Fruit fly (Drosophila melanogaster) whole organism, embryonic: ENCODE measurements around the gene CG14410.

ENCODE experiments used
- Bgb ChIP-seq: fragments of 200-800 bp; sonication (Bioruptor generic); IDR thresholded peaks from 2 replicates; pipeline ENCODE4 v1.3.6; 2022; ENCODE audit warnings: missing biosample characterization, missing genetic modification characterization; ENCODE audit not compliant: partially characterized antibody
- CG10979 ChIP-seq: fragments of 200-800 bp; sonication (Bioruptor generic); optimal IDR thresholded peaks from 2 replicates; lab custom pipeline; 2018; ENCODE audit warnings: missing biosample characterization, mild to moderate bottlenecking, missing genetic modification characterization, moderate library complexity
- CG14667 ChIP-seq: fragments of 200-800 bp; sonication (Bioruptor generic); IDR thresholded peaks from 2 replicates; pipeline ENCODE4 v1.3.6; 2022; ENCODE audit warnings: missing biosample characterization, missing genetic modification characterization
- CG15601 ChIP-seq: fragments of 200-800 bp; sonication (Bioruptor generic); optimal IDR thresholded peaks from 3 replicates; lab custom pipeline; 2019; ENCODE audit warnings: missing biosample characterization, mild to moderate bottlenecking, missing genetic modification characterization, moderate library complexity
- CG15696 ChIP-seq: fragments of 200-800 bp; sonication (Bioruptor generic); optimal IDR thresholded peaks from 2 replicates; lab custom pipeline; 2019; ENCODE audit warnings: missing biosample characterization, mild to moderate bottlenecking, missing genetic modification characterization, moderate library complexity
- CG17328 ChIP-seq: fragments of 200-800 bp; sonication (Bioruptor generic); IDR thresholded peaks from 2 replicates; pipeline ENCODE4 v1.3.6; 2022; ENCODE audit warnings: missing biosample characterization, missing genetic modification characterization
- CG17359 ChIP-seq: fragments of 200-800 bp; sonication (Bioruptor generic); optimal IDR thresholded peaks from 3 replicates; lab custom pipeline; 2018; ENCODE audit warnings: missing biosample characterization, mild to moderate bottlenecking, missing genetic modification characterization, moderate library complexity
- CG2712 ChIP-seq: fragments of 200-800 bp; optimal IDR thresholded peaks from 3 replicates; lab custom pipeline; 2019; ENCODE audit warnings: missing biosample characterization, mild to moderate bottlenecking, missing genetic modification characterization, moderate library complexity
- CG3163 ChIP-seq: fragments of 200-800 bp; sonication (Bioruptor generic); optimal IDR thresholded peaks from 3 replicates; lab custom pipeline; 2016; ENCODE audit warnings: missing biosample characterization, missing genetic modification characterization
- CG32767 ChIP-seq: fragments of 200-800 bp; sonication (Bioruptor generic); IDR thresholded peaks from 2 replicates; pipeline ENCODE4 v1.3.6; 2022; ENCODE audit warnings: missing biosample characterization, missing genetic modification characterization
- CG32772 ChIP-seq: fragments of 200-800 bp; sonication (Bioruptor generic); IDR thresholded peaks from 2 replicates; pipeline ENCODE4 v1.3.6; 2022; ENCODE audit warnings: missing biosample characterization, missing genetic modification characterization
- CG34422 ChIP-seq: fragments of 200-800 bp; sonication (Bioruptor generic); IDR thresholded peaks from 3 replicates; pipeline ENCODE4 v1.3.6; 2022; ENCODE audit warnings: missing biosample characterization, missing genetic modification characterization
- CG7372 ChIP-seq: fragments of 200-800 bp; sonication (Bioruptor generic); IDR thresholded peaks from 2 replicates; pipeline ENCODE4 v1.3.6; 2022; ENCODE audit warnings: missing biosample characterization, missing genetic modification characterization
- CG7556 ChIP-seq: fragments of 200-800 bp; sonication (Bioruptor generic); optimal IDR thresholded peaks from 2 replicates; lab custom pipeline; 2017; ENCODE audit warnings: missing biosample characterization, mild to moderate bottlenecking, missing genetic modification characterization
- CG8388 ChIP-seq: fragments of 200-800 bp; sonication (Bioruptor generic); optimal IDR thresholded peaks from 2 replicates; lab custom pipeline; 2019; ENCODE audit warnings: missing biosample characterization, mild to moderate bottlenecking, missing genetic modification characterization, moderate library complexity
- CG8924 ChIP-seq: fragments of 200-800 bp; optimal IDR thresholded peaks from 3 replicates; lab custom pipeline; 2019; ENCODE audit warnings: missing biosample characterization, mild to moderate bottlenecking, missing genetic modification characterization, moderate library complexity
- Dad ChIP-seq: fragments of 200-800 bp; sonication (Bioruptor generic); optimal IDR thresholded peaks from 3 replicates; lab custom pipeline; 2016; ENCODE audit warnings: missing biosample characterization, missing genetic modification characterization
- E2f1 ChIP-seq: fragments of 200-800 bp; sonication (Bioruptor generic); IDR thresholded peaks from 2 replicates; pipeline ENCODE4 v1.3.6; 2022; ENCODE audit warnings: missing biosample characterization, missing genetic modification characterization
- Ets65A ChIP-seq: fragments of 200-800 bp; sonication (Bioruptor generic); peaks from one replicate; lab custom pipeline; 2016; ENCODE audit warnings: missing biosample characterization, missing genetic modification characterization
- Ets97D ChIP-seq: fragments of 200-800 bp; sonication (Bioruptor generic); optimal IDR thresholded peaks from 3 replicates; lab custom pipeline; 2016; ENCODE audit warnings: missing biosample characterization, missing genetic modification characterization
- Fer2 ChIP-seq: fragments of 200-800 bp; sonication (Bioruptor generic); optimal IDR thresholded peaks from 2 replicates; lab custom pipeline; 2018; ENCODE audit warnings: missing biosample characterization, mild to moderate bottlenecking, missing genetic modification characterization, moderate library complexity
- Gsc ChIP-seq: fragments of 200-800 bp; sonication (Bioruptor generic); IDR thresholded peaks from 2 replicates; pipeline ENCODE4 v1.3.6; 2022; ENCODE audit warnings: missing biosample characterization, missing genetic modification characterization
- Hey ChIP-seq: fragments of 200-800 bp; sonication (Bioruptor generic); optimal IDR thresholded peaks from 3 replicates; lab custom pipeline; 2018; ENCODE audit warnings: missing biosample characterization, mild to moderate bottlenecking, missing genetic modification characterization
- Lim3 ChIP-seq: fragments of 200-800 bp; sonication (Bioruptor generic); IDR thresholded peaks from 2 replicates; pipeline ENCODE4 v1.3.6; 2022; ENCODE audit warnings: missing biosample characterization, missing genetic modification characterization
- Oli ChIP-seq: fragments of 200-800 bp; sonication (Bioruptor generic); optimal IDR thresholded peaks from 2 replicates; lab custom pipeline; 2018; ENCODE audit warnings: missing biosample characterization, mild to moderate bottlenecking, missing genetic modification characterization, moderate library complexity
- PHDP ChIP-seq: fragments of 200-800 bp; sonication (Bioruptor generic); optimal IDR thresholded peaks from 3 replicates; lab custom pipeline; 2018; ENCODE audit warnings: missing biosample characterization, mild to moderate bottlenecking, missing genetic modification characterization, moderate library complexity
- Rfx ChIP-seq: fragments of 200-800 bp; sonication (Bioruptor generic); IDR thresholded peaks from 2 replicates; pipeline ENCODE4 v1.3.6; 2022; ENCODE audit warnings: missing biosample characterization, missing genetic modification characterization
- Six4 ChIP-seq: fragments of 200-800 bp; sonication (Bioruptor generic); optimal IDR thresholded peaks from 2 replicates; lab custom pipeline; 2016; ENCODE audit warnings: missing biosample characterization, missing genetic modification characterization
- Spps ChIP-seq: fragments of 200-800 bp; sonication (Bioruptor generic); optimal IDR thresholded peaks from 2 replicates; lab custom pipeline; 2018; ENCODE audit warnings: missing biosample characterization, mild to moderate bottlenecking, missing genetic modification characterization
- Xbp1 ChIP-seq: fragments of 200-800 bp; sonication (Bioruptor generic); optimal IDR thresholded peaks from 3 replicates; lab custom pipeline; 2016; ENCODE audit warnings: missing biosample characterization, mild to moderate bottlenecking, missing genetic modification characterization
- Xrp1 ChIP-seq: fragments of 200-800 bp; sonication (Bioruptor generic); IDR thresholded peaks from 2 replicates; pipeline ENCODE4 v1.3.6; 2022; ENCODE audit warnings: missing biosample characterization, missing genetic modification characterization
- ab ChIP-seq: fragments of 200-800 bp; sonication (Bioruptor generic); optimal IDR thresholded peaks from 2 replicates; lab custom pipeline; 2016; ENCODE audit warnings: missing biosample characterization, missing genetic modification characterization
- ap ChIP-seq: fragments of 200-800 bp; sonication (Bioruptor generic); IDR thresholded peaks from 2 replicates; pipeline ENCODE4 v1.3.6; 2022; ENCODE audit warnings: missing biosample characterization, missing genetic modification characterization
- caup ChIP-seq: fragments of 200-800 bp; sonication (Bioruptor generic); optimal IDR thresholded peaks from 3 replicates; lab custom pipeline; 2017; ENCODE audit warnings: missing biosample characterization, mild to moderate bottlenecking, missing genetic modification characterization, moderate library complexity; ENCODE audit not compliant: severe bottlenecking
- ci ChIP-seq: fragments of 200-800 bp; sonication (Bioruptor generic); IDR thresholded peaks from 3 replicates; pipeline ENCODE4 v1.3.6; 2022; ENCODE audit warnings: missing biosample characterization, missing genetic modification characterization
- cwo ChIP-seq: fragments of 200-800 bp; sonication (Bioruptor generic); optimal IDR thresholded peaks from 3 replicates; lab custom pipeline; 2017; ENCODE audit warnings: missing biosample characterization, missing genetic modification characterization, mild to moderate bottlenecking, moderate library complexity, missing genetic modification reagents
- esg ChIP-seq: fragments of 200-800 bp; sonication (Bioruptor generic); conservative IDR thresholded peaks from 2 replicates; pipeline ENCODE4 v1.3.6; 2022; ENCODE audit warnings: missing biosample characterization, missing genetic modification characterization
- gce ChIP-seq: fragments of 200-800 bp; sonication (Bioruptor generic); IDR thresholded peaks from 3 replicates; pipeline ENCODE4 v1.3.6; 2022; ENCODE audit warnings: missing biosample characterization, missing genetic modification characterization
- gcm ChIP-seq: fragments of 200-800 bp; sonication (Bioruptor generic); optimal IDR thresholded peaks from 2 replicates; lab custom pipeline; 2019; ENCODE audit warnings: missing biosample characterization, mild to moderate bottlenecking, missing genetic modification characterization, moderate library complexity
- gem ChIP-seq: fragments of 200-800 bp; sonication (Bioruptor generic); optimal IDR thresholded peaks from 2 replicates; lab custom pipeline; 2019; ENCODE audit warnings: missing biosample characterization, mild to moderate bottlenecking, missing genetic modification characterization, moderate library complexity
- maf-S ChIP-seq: fragments of 200-800 bp; sonication (Bioruptor generic); optimal IDR thresholded peaks from 2 replicates; lab custom pipeline; 2016; ENCODE audit warnings: missing biosample characterization, missing genetic modification characterization
- nom ChIP-seq: fragments of 200-800 bp; sonication (Bioruptor generic); optimal IDR thresholded peaks from 2 replicates; lab custom pipeline; 2017; ENCODE audit warnings: missing biosample characterization, missing genetic modification characterization, mild to moderate bottlenecking, moderate library complexity, missing genetic modification reagents
- odd ChIP-seq: fragments of 200-800 bp; sonication (Bioruptor generic); optimal IDR thresholded peaks from 2 replicates; lab custom pipeline; 2017; ENCODE audit warnings: missing biosample characterization, mild to moderate bottlenecking, missing genetic modification characterization
- pita ChIP-seq: fragments of 200-800 bp; sonication (Bioruptor generic); optimal IDR thresholded peaks from 2 replicates; lab custom pipeline; 2017; ENCODE audit warnings: missing biosample characterization, mild to moderate bottlenecking, missing genetic modification characterization
- pros ChIP-seq: fragments of 200-800 bp; sonication (Bioruptor generic); optimal IDR thresholded peaks from 3 replicates; lab custom pipeline; 2019; ENCODE audit warnings: missing biosample characterization, mild to moderate bottlenecking, missing genetic modification characterization, moderate library complexity
- ranshi ChIP-seq: fragments of 200-800 bp; sonication (Bioruptor generic); IDR thresholded peaks from 2 replicates; pipeline ENCODE4 v1.3.6; 2022; ENCODE audit warnings: missing biosample characterization, missing genetic modification characterization
- sens-2 ChIP-seq: fragments of 200-800 bp; sonication (Bioruptor generic); IDR thresholded peaks from 2 replicates; pipeline ENCODE4 v1.3.6; 2022; ENCODE audit warnings: missing biosample characterization, missing genetic modification characterization
- slbo ChIP-seq: fragments of 200-800 bp; sonication (Bioruptor generic); IDR thresholded peaks from 2 replicates; pipeline ENCODE4 v1.3.6; 2022; ENCODE audit warnings: missing biosample characterization, missing genetic modification characterization
- so ChIP-seq: fragments of 200-800 bp; sonication (Bioruptor generic); IDR thresholded peaks from 3 replicates; pipeline ENCODE4 v1.3.6; 2022; ENCODE audit warnings: missing biosample characterization, missing genetic modification characterization
- tup ChIP-seq: fragments of 200-800 bp; sonication (Bioruptor generic); optimal IDR thresholded peaks from 2 replicates; lab custom pipeline; 2016; ENCODE audit warnings: missing biosample characterization, mild to moderate bottlenecking, missing genetic modification characterization, moderate library complexity
- usp ChIP-seq: fragments of >200 bp; optimal IDR thresholded peaks from 2 replicates; lab custom pipeline; 2017; ENCODE audit warnings: missing biosample characterization, missing genetic modification characterization

CG14410 gene

DNA sequence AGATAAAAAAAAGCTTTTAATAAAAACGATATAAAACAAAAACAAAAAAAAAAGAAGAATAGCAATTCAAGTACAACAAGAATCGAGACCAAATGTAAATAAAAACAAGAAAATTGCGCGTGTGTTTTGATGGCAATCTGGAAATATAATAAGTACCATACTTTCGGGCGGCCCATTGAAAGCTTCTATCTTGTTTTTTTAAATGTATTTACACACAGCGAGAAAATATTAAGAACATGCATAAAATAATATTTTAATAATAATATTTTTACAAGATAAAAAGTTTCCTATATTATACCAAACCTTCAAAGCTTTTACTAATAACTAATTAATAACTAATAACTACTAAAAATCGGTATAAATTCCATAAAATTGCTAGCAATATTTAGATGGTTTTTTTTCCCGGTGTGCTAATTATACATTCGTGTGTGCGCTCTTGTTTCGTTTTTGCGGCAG, 3.9 kb downstream of the CG14410 start (continued):
- TF ChIP-seq CG8924 (tag; lab: Kevin White, UChicago): peak; percentile 35
- TF ChIP-seq CG7372 (GFP tag; lab: Robert Waterston, UW): no peak
- TF ChIP-seq Gsc (GFP tag; lab: Robert Waterston, UW): no peak
- TF ChIP-seq CG32772 (GFP tag; lab: Robert Waterston, UW): peak; percentile 23; the same call in 1 of the 2 replicates
- TF ChIP-seq slbo (GFP tag; lab: Robert Waterston, UW): peak; percentile 75
- TF ChIP-seq pita: no peak
- TF ChIP-seq ab: no peak
- peak; percentile 56 for TF ChIP-seq gcm (GFP tag; lab: Kevin White, UChicago)
- TF ChIP-seq Hey (tag; lab: Kevin White, UChicago): no peak
- no peak for TF ChIP-seq CG15696 (tag; lab: Kevin White, UChicago)
- no peak for TF ChIP-seq gce
- TF ChIP-seq ap (GFP tag; lab: Robert Waterston, UW): 0 out of 2 replicates have a peak, but pooled peaks have one; percentile 20
- TF ChIP-seq pros: no peak
- TF ChIP-seq Rfx (GFP tag; lab: Robert Waterston, UW): peak; percentile 49
- no peak for TF ChIP-seq Bgb
- TF ChIP-seq CG34422 (GFP tag; lab: Robert Waterston, UW): no peak
- TF ChIP-seq PHDP (tag; lab: Kevin White, UChicago): peak; percentile 63
- TF ChIP-seq Six4 (GFP tag; lab: Kevin White, UChicago): no peak
- TF ChIP-seq odd (GFP tag; lab: Kevin White, UChicago): peak; percentile 9
- TF ChIP-seq usp (GFP tag; lab: Kevin White, UChicago): no peak
- TF ChIP-seq CG14667 (GFP tag; lab: Robert Waterston, UW): no peak
- TF ChIP-seq CG17359 (tag; lab: Kevin White, UChicago): peak; percentile 41
- TF ChIP-seq esg (GFP tag; lab: Robert Waterston, UW): peak; percentile 42
- no peak for TF ChIP-seq so (GFP tag; lab: Robert Waterston, UW)
- no peak for TF ChIP-seq CG3163 (GFP tag; lab: Kevin White, UChicago)
- TF ChIP-seq nom (GFP tag; lab: Kevin White, UChicago): peak; percentile 81
- TF ChIP-seq tup: no peak
- TF ChIP-seq CG8388 (GFP tag; lab: Kevin White, UChicago): peak; percentile 43
- peak; percentile 56 for TF ChIP-seq CG10979 (tag; lab: Kevin White, UChicago)
- no peak for TF ChIP-seq Fer2
- peak; percentile 33; the same call in 1 of the 3 replicates for TF ChIP-seq ci (GFP tag; lab: Robert Waterston, UW)
- TF ChIP-seq cwo: peak; percentile 26
- peak; percentile 23; the same call in 1 of the 2 replicates for TF ChIP-seq CG17328 (GFP tag; lab: Robert Waterston, UW)
- TF ChIP-seq Oli (tag; lab: Kevin White, UChicago): peak; percentile 55
- peak; percentile 7 for TF ChIP-seq CG15601 (tag; lab: Kevin White, UChicago)
- peak; percentile 24 for TF ChIP-seq Ets65A (GFP tag; lab: Kevin White, UChicago)
- TF ChIP-seq ranshi (GFP tag; lab: Robert Waterston, UW): 0 out of 2 replicates have a peak, but pooled peaks have one; percentile 6
- peak; percentile 81 for TF ChIP-seq gem (tag; lab: Kevin White, UChicago)
- TF ChIP-seq Dad (GFP tag; lab: Kevin White, UChicago): no peak
- peak; percentile 21 for TF ChIP-seq caup (GFP tag; lab: Kevin White, UChicago)
- TF ChIP-seq E2f1 (GFP tag; lab: Robert Waterston, UW): peak; percentile 60; the same call in 1 of the 2 replicates
- TF ChIP-seq CG32767 (GFP tag; lab: Robert Waterston, UW): 0 out of 2 replicates have a peak, but pooled peaks have one; percentile 15
- TF ChIP-seq Ets97D: no peak
- peak; percentile 59 for TF ChIP-seq CG2712
- TF ChIP-seq Xrp1: peak; percentile 62; the same call in 1 of the 2 replicates
- TF ChIP-seq Spps: no peak
- no peak for TF ChIP-seq sens-2 (GFP tag; lab: Robert Waterston, UW)
- no peak for TF ChIP-seq Lim3 (GFP tag; lab: Robert Waterston, UW)
- TF ChIP-seq Xbp1 (GFP tag; lab: Kevin White, UChicago): peak; percentile 24
- TF ChIP-seq CG7556 (GFP tag; lab: Kevin White, UChicago): peak; percentile 56
- TF ChIP-seq maf-S (GFP tag; lab: Kevin White, UChicago): no peak
